Fruit fly (Drosophila melanogaster) whole organism, wandering third instar larva: ENCODE results near the gene Uqcc1.

Experiments
- Abd-B ChIP-seq: fragments of >200 bp; optimal IDR thresholded peaks from 2 replicates; lab custom pipeline; 2017; ENCODE audit warnings: missing biosample characterization, missing genetic modification characterization
- CG32264 ChIP-seq: fragments of 200-800 bp; sonication (Bioruptor generic); optimal IDR thresholded peaks from 2 replicates; lab custom pipeline; 2016; ENCODE audit warnings: missing biosample characterization, missing genetic modification characterization
- CG9705 ChIP-seq: fragments of 200-800 bp; sonication (Bioruptor generic); optimal IDR thresholded peaks from 2 replicates; lab custom pipeline; 2018; ENCODE audit warnings: missing biosample characterization, mild to moderate bottlenecking, missing genetic modification characterization
- Dfd ChIP-seq: fragments of >200 bp; optimal IDR thresholded peaks from 2 replicates; lab custom pipeline; 2017; ENCODE audit warnings: missing biosample characterization, missing genetic modification characterization
- Dif ChIP-seq: fragments of 200-275, 200-300 bp; sonication (Bioruptor generic); optimal IDR thresholded peaks from 2 replicates; lab custom pipeline; 2018; ENCODE audit warnings: missing biosample characterization, missing genetic modification characterization; ENCODE audit not compliant: partially characterized antibody
- GATAd ChIP-seq: sonication (Bioruptor generic); optimal IDR thresholded peaks from 2 replicates; lab custom pipeline; 2016; ENCODE audit warnings: missing biosample characterization, missing genetic modification characterization
- HLH106 ChIP-seq: fragments of 200-800 bp; optimal IDR thresholded peaks from 3 replicates; lab custom pipeline; 2019; ENCODE audit warnings: missing biosample characterization, mild to moderate bottlenecking, missing genetic modification characterization, moderate library complexity
- Hr78 ChIP-seq: fragments of >200 bp; optimal IDR thresholded peaks from 2 replicates; lab custom pipeline; 2017; ENCODE audit warnings: missing biosample characterization, missing genetic modification characterization
- Jra ChIP-seq: sonication (Bioruptor generic); optimal IDR thresholded peaks from 2 replicates; lab custom pipeline; 2016; ENCODE audit warnings: missing biosample characterization, missing genetic modification characterization
- Mio ChIP-seq: sonication (Bioruptor generic); optimal IDR thresholded peaks from 2 replicates; lab custom pipeline; 2016; ENCODE audit warnings: missing biosample characterization, missing genetic modification characterization
- N ChIP-seq: fragments of >200 bp; optimal IDR thresholded peaks from 2 replicates; lab custom pipeline; 2018; ENCODE audit warnings: missing biosample characterization, missing external identifiers, missing genetic modification characterization
- OdsH ChIP-seq: fragments of 200-800 bp; sonication (Bioruptor generic); optimal IDR thresholded peaks from 2 replicates; lab custom pipeline; 2016; ENCODE audit warnings: missing biosample characterization, mild to moderate bottlenecking, missing genetic modification characterization
- Rel ChIP-seq, 2 experiments: fragments of 200-800 bp; sonication (Bioruptor generic) in 1 of 2; optimal IDR thresholded peaks; 2 replicates in 1 of 2; 3 replicates in 1 of 2; lab custom pipeline; 2016 to 2019; ENCODE audit warnings: mild to moderate bottlenecking in 2 of 2, missing biosample characterization in 2 of 2, missing genetic modification characterization in 2 of 2, moderate library complexity in 1 of 2
- Sp1 ChIP-seq: fragments of 200-800 bp; sonication (Bioruptor generic); optimal IDR thresholded peaks from 3 replicates; lab custom pipeline; 2019; ENCODE audit warnings: missing biosample characterization, mild to moderate bottlenecking, missing genetic modification characterization, moderate library complexity
- Vsx2 ChIP-seq: fragments of 200-300, 225-300 bp; sonication (Bioruptor generic); optimal IDR thresholded peaks from 2 replicates; lab custom pipeline; 2018; ENCODE audit warnings: missing biosample characterization, missing genetic modification characterization; ENCODE audit not compliant: partially characterized antibody
- br ChIP-seq: fragments of 200-800 bp; sonication (Bioruptor generic); optimal IDR thresholded peaks from 2 replicates; lab custom pipeline; 2016; ENCODE audit warnings: missing biosample characterization, missing genetic modification characterization
- brk ChIP-seq: fragments of 200-800 bp; sonication (Bioruptor generic); optimal IDR thresholded peaks from 2 replicates; lab custom pipeline; 2016; ENCODE audit warnings: missing biosample characterization, mild to moderate bottlenecking, missing genetic modification characterization
- dl ChIP-seq, 2 experiments: fragments of 175-275, 200-275 bp in 1 of 2; fragments of 200-275 bp in 1 of 2; sonication (Bioruptor generic); optimal IDR thresholded peaks; lab custom pipeline; 2018; ENCODE audit warnings: mild to moderate bottlenecking in 2 of 2, missing biosample characterization in 2 of 2, missing genetic modification characterization in 2 of 2, moderate library complexity in 2 of 2; ENCODE audit not compliant: partially characterized antibody in 2 of 2, insufficient read depth in 1 of 2
- dmrt93B ChIP-seq: fragments of 200-800 bp; sonication (Bioruptor generic); optimal IDR thresholded peaks from 2 replicates; lab custom pipeline; 2018; ENCODE audit warnings: missing biosample characterization, mild to moderate bottlenecking, missing genetic modification characterization
- dsf ChIP-seq: sonication (Bioruptor generic); optimal IDR thresholded peaks from 2 replicates; lab custom pipeline; 2016; ENCODE audit warnings: missing biosample characterization, missing genetic modification characterization, borderline replicate concordance
- ey ChIP-seq: fragments of 200-800 bp; sonication (Bioruptor generic); optimal IDR thresholded peaks from 2 replicates; lab custom pipeline; 2016; ENCODE audit warnings: missing biosample characterization, missing genetic modification characterization
- foxo ChIP-seq, 2 experiments: fragments of 200-800 bp; sonication (Bioruptor generic); optimal IDR thresholded peaks; 2 replicates in 1 of 2; 3 replicates in 1 of 2; lab custom pipeline; 2016 to 2017; ENCODE audit warnings: missing biosample characterization in 2 of 2, missing genetic modification characterization in 2 of 2
- fru ChIP-seq: fragments of 200-800 bp; sonication (Bioruptor generic); optimal IDR thresholded peaks from 3 replicates; lab custom pipeline; 2016; ENCODE audit warnings: missing biosample characterization, mild to moderate bottlenecking, missing genetic modification characterization
- h ChIP-seq: fragments of 200-800 bp; sonication (Bioruptor generic); optimal IDR thresholded peaks from 3 replicates; lab custom pipeline; 2016; ENCODE audit warnings: missing biosample characterization, mild to moderate bottlenecking, missing genetic modification characterization
- jim ChIP-seq: fragments of 175-275, 200-325 bp; sonication (Bioruptor generic); optimal IDR thresholded peaks from 2 replicates; lab custom pipeline; 2016; ENCODE audit warnings: missing biosample characterization, mild to moderate bottlenecking, missing genetic modification characterization
- lola ChIP-seq: fragments of >200 bp; optimal IDR thresholded peaks from 2 replicates; lab custom pipeline; 2017; ENCODE audit warnings: missing biosample characterization, missing genetic modification characterization
- pan ChIP-seq: fragments of >200 bp; optimal IDR thresholded peaks from 2 replicates; lab custom pipeline; 2017
- psq ChIP-seq: fragments of 200-800 bp; sonication (Bioruptor generic); optimal IDR thresholded peaks from 3 replicates; lab custom pipeline; 2017; ENCODE audit warnings: missing biosample characterization, mild to moderate bottlenecking, missing genetic modification characterization, moderate library complexity
- rgr ChIP-seq: fragments of 200-800 bp; sonication (Bioruptor generic); optimal IDR thresholded peaks from 3 replicates; lab custom pipeline; 2016; ENCODE audit warnings: missing biosample characterization, mild to moderate bottlenecking, missing genetic modification characterization
- sage ChIP-seq: fragments of 200-800 bp; sonication (Bioruptor generic); optimal IDR thresholded peaks from 2 replicates; lab custom pipeline; 2016; ENCODE audit warnings: missing biosample characterization, mild to moderate bottlenecking, missing genetic modification characterization
- tai ChIP-seq: sonication (Bioruptor generic); optimal IDR thresholded peaks from 2 replicates; lab custom pipeline; 2016; ENCODE audit warnings: missing biosample characterization, missing genetic modification characterization
- usp ChIP-seq: fragments of >200 bp; optimal IDR thresholded peaks from 2 replicates; lab custom pipeline; 2017; ENCODE audit warnings: missing biosample characterization, missing genetic modification characterization

Uqcc1 gene

DNA sequence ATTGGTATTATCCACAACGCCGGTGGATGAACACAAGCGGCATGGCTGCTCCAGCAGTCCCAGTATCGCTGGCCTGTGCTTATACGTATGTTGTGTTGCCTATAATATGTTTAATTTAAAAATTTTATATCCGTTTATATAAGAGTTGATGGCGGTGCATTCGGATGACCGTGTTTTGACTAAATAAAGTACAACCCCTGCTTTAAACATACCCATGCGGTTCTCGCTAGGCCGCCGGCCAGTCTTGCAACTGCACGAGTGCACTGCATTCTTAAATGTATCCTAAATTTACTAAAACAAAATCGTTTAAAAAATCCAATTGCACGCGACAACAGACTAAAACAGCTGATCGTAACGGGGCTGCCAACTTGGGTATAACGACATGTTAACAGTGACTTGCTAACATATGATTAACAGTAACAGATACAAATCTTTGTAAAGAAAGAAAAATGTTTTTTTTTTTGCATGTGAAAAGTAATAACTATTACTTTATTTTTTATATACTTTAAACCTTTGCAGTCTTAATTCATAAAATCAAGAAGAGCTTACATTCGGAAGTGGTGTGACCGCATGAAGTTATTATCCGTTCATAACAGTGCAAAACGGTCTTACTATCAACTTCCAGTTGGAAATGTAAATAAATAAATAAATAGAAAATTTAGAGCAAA lies at the start of gene Uqcc1, which contains the start of gene Surf1:
Gene Uqcc1, minus strand, starts transcription at position 356 of the 668 bp plus-strand sequence.
Gene Surf1, plus strand, starts transcription at position 594 of the 668 bp plus-strand sequence.
- TF ChIP-seq foxo (GFP tag; optimal IDR thresholded peaks at IDR 0.05; lab: Kevin White, UChicago) (no peak), Hr78 (no peak), rgr (GFP tag; lab: Kevin White, UChicago) (no peak)

DNA sequence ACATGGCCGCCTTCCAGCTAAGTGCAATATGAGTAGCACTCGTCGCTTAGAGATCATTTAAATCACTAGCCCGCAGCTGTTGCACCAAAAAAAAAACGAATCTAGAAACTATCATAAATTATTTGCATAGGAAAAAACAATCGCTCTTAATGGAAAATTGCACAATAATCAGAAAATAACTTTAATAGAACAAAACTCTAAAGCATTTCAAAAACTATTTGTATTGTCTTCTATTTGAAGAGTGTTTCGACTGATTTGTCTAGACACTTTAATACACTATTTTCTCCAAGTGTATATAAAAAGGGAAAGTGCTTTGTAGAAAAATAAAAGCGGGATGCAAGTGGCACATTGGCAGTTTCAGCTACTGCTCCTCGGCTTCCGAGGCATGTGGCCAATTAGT lies 48.5 kb upstream of the Uqcc1 start:
- no peak for TF ChIP-seq Sp1 (GFP tag; lab: Kevin White, UChicago)
- TF ChIP-seq rgr (GFP tag; lab: Kevin White, UChicago): no peak
- no peak for TF ChIP-seq Dfd (GFP tag; lab: Kevin White, UChicago)
- no peak for TF ChIP-seq Abd-B (GFP tag; lab: Kevin White, UChicago)
- no peak for TF ChIP-seq brk (GFP tag; lab: Kevin White, UChicago)
- TF ChIP-seq pan (lab: Kevin White, UChicago): no peak
- TF ChIP-seq sage (GFP tag; lab: Kevin White, UChicago): no peak
- no peak for TF ChIP-seq fru (GFP tag; lab: Kevin White, UChicago)
- no peak for TF ChIP-seq HLH106 (tag; lab: Kevin White, UChicago)
- no peak for TF ChIP-seq h
- TF ChIP-seq lola (GFP tag; lab: Kevin White, UChicago): no peak
- no peak for TF ChIP-seq Hr78
- no peak for TF ChIP-seq tai
- no peak for TF ChIP-seq ey (GFP tag; lab: Kevin White, UChicago)

DNA sequence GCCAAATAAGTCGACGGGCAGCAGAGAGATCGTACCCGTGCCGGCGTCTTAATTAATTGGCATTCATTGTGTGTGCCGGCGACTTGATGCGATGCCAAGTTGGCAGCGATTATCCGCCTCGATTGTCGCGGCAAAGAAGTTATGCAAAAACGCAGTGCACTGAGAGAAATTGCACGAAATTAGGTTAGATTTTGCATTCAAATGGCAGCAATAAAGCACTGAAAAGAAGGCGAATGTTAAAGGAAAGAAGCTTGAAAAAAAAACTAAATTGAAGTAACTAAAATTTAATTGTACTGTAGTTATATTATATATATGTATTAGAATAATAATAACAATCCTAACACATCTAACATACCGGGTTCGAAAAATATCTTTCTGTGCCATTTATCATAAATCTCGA lies 45.2 kb upstream of the Uqcc1 start:
- TF ChIP-seq Sp1 (GFP tag; lab: Kevin White, UChicago): no peak
- no peak for TF ChIP-seq Vsx2 (GFP tag; lab: Kevin White, UChicago)
- TF ChIP-seq jim (GFP tag; lab: Kevin White, UChicago): no peak
- TF ChIP-seq br (GFP tag; lab: Kevin White, UChicago): no peak
- no peak for TF ChIP-seq CG32264 (GFP tag; lab: Kevin White, UChicago)
- no peak for TF ChIP-seq usp (GFP tag; lab: Kevin White, UChicago)
- TF ChIP-seq h: no peak
- no peak for TF ChIP-seq foxo (GFP tag; optimal IDR thresholded peaks at IDR 0.05; lab: Kevin White, UChicago)
- TF ChIP-seq tai: no peak
- no peak for TF ChIP-seq Abd-B (GFP tag; lab: Kevin White, UChicago)
- no peak for TF ChIP-seq OdsH (GFP tag; lab: Kevin White, UChicago)
- no peak for TF ChIP-seq lola (GFP tag; lab: Kevin White, UChicago)
- no peak for TF ChIP-seq Rel (GFP tag; optimal IDR thresholded peaks at IDR 0.05; lab: Kevin White, UChicago)
- no peak for TF ChIP-seq Rel (tag; optimal IDR thresholded peaks at IDR 0.05; lab: Kevin White, UChicago)
- TF ChIP-seq, all 38 proteins: peak for 0

DNA sequence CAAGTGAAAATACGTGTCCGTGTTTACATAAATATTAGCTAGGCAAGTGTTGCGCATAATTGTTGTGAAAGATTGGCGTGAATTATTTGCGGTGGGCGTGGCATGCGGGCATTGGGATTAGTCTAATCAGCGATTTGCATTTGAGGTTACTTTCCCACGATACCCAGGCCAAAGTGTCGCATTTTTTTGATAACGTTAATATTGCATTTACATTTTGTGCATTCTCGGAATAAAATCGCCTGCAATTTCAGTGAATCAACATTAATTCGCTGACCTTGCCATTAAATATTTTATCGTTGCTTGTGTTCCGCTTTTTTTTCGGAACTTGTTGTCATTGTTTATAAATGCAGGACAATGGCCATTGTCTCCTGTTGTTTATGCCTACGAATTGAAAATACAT lies 44.4 kb upstream of the Uqcc1 start:
- no peak for TF ChIP-seq Dif (GFP tag; lab: Kevin White, UChicago)

dm6 chr3L:7001855-7002254 lies 43.9 kb upstream of the Uqcc1 start:
- no peak for TF ChIP-seq CG32264 (GFP tag; lab: Kevin White, UChicago)
- no peak for TF ChIP-seq Rel (GFP tag; optimal IDR thresholded peaks at IDR 0.05; lab: Kevin White, UChicago)
- TF ChIP-seq Rel (tag; optimal IDR thresholded peaks at IDR 0.05; lab: Kevin White, UChicago): no peak
- TF ChIP-seq h: no peak
- TF ChIP-seq Dfd (GFP tag; lab: Kevin White, UChicago): no peak
- no peak for TF ChIP-seq dsf (GFP tag; lab: Kevin White, UChicago)
- TF ChIP-seq usp (GFP tag; lab: Kevin White, UChicago): no peak
- no peak for TF ChIP-seq CG9705
- no peak for TF ChIP-seq sage (GFP tag; lab: Kevin White, UChicago)
- TF ChIP-seq HLH106 (tag; lab: Kevin White, UChicago): no peak
- TF ChIP-seq psq (GFP tag; lab: Kevin White, UChicago): no peak
- TF ChIP-seq, all 38 proteins: peak for 0

- no peak for TF ChIP-seq jim (GFP tag; lab: Kevin White, UChicago)
- no peak for TF ChIP-seq GATAd (GFP tag; lab: Kevin White, UChicago)
- no peak for TF ChIP-seq br (GFP tag; lab: Kevin White, UChicago)
- no peak for TF ChIP-seq Jra (GFP tag; lab: Kevin White, UChicago)
- TF ChIP-seq dl (GFP tag; optimal IDR thresholded peaks at IDR 0.05; lab: Kevin White, UChicago; ENCODE audit: insufficient read depth in 1 of 2, partially characterized antibody in 2 of 2): no peak
- no peak for TF ChIP-seq N (GFP tag; lab: Kevin White, UChicago)
- no peak for TF ChIP-seq dmrt93B
- TF ChIP-seq pan (lab: Kevin White, UChicago): no peak
- no peak for TF ChIP-seq Mio (GFP tag; lab: Kevin White, UChicago)
Observed at dm6 chr3L:6999993-7000392, 42.1 kb upstream of the Uqcc1 start.
